Worm (Caenorhabditis elegans): ENCODE data around the gene gcl-1.
"Not testable (repeated sequence)": the region's sequence is repeated elsewhere in the genome, so short reads cannot be mapped to it uniquely, and the experiment has no call there.

gcl-1 gene

DNA sequence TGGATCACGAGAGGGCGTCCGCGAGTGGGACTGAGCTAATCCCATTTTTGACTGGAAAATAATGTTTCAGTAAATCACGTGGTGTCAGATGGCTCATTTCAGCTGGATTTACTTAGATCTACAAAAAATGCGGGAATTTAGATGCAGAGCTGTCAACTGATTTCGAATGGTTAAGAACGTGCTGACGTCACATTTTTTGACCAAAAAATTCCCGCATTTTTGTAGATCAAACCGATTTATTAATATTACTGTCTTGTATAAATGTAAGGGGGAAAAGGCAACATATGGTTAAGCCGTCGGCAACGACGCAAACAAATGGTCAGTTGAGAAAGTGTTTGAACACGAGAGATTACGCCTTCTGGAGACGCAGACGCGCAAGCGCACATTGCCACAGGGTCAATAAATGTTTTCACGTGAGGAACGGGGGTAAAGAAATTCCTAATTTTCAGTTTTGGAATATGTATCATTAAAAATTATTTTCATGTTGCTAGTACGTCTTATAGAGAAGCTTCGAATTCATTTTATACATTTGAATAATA lies at the start of gene gcl-1:
Gene gcl-1 (minus strand): TSS at position 51 of the 539 bp plus-strand sequence.
- TF ChIP-seq egl-27 (tag; optimal IDR thresholded peaks at IDR 0.05) (no peak), crh-2 (tag; optimal IDR thresholded peaks at IDR 0.05) (no peak), nhr-129 (tag; optimal IDR thresholded peaks at IDR 0.05) (peak; percentile 64), sma-3 (GFP tag; optimal IDR thresholded peaks at IDR 0.05) (no peak), R02D3.7 (tag; optimal IDR thresholded peaks at IDR 0.05) (no peak), mbf-1 (tag; optimal IDR thresholded peaks at IDR 0.05) (no peak), unc-55 (GFP tag; optimal IDR thresholded peaks at IDR 0.05) (peak; percentile 15), fos-1 (tag; optimal IDR thresholded peaks at IDR 0.05) (no peak), F13H6.1 (tag; optimal IDR thresholded peaks at IDR 0.05) (peak; percentile 0), sem-4 (tag; optimal IDR thresholded peaks at IDR 0.05) (no peak), nhr-10 (tag; optimal IDR thresholded peaks at IDR 0.05) (no peak), lin-11 (tag; optimal IDR thresholded peaks at IDR 0.05) (no peak), nhr-237 (tag; optimal IDR thresholded peaks at IDR 0.05) (no peak), C34F6.9 (tag; optimal IDR thresholded peaks at IDR 0.05) (peak; percentile 53), sma-9 (GFP tag; optimal IDR thresholded peaks at IDR 0.05) (no peak), sma-9 (tag; optimal IDR thresholded peaks at IDR 0.05) (no peak)

DNA sequence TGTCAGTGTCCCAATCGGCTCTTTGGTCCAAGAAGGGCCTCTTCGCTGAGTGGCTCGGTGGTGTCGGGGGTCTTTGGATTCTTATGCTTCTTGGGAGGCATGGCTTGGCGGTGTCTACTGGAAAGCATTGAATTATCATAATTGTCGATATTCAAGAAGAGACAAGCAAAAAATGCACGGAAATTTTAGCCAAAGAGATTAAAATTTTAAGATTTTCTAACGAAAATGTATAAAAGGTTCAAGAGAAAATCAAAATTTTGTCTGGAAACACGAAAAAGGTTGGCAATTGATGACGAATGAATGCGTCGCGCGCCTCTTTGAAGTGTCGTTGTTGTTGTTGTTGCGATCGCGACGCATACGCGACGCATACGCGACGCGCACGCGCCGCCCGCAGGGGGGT lies 48.2 kb upstream of the gcl-1 start, which contains the start of gene Y38H8A.12:
Gene Y38H8A.12 (minus strand): TSS at position 101 of the 400 bp plus-strand sequence.
- no peak for TF ChIP-seq nhr-6 (tag; optimal IDR thresholded peaks at IDR 0.05)
- no peak for TF ChIP-seq mbf-1 (tag; optimal IDR thresholded peaks at IDR 0.05)
- no peak for TF ChIP-seq nhr-11 (tag; optimal IDR thresholded peaks at IDR 0.05)
- TF ChIP-seq lin-13 (GFP tag; optimal IDR thresholded peaks at IDR 0.05): no peak
- no peak for TF ChIP-seq nhr-25 (tag; optimal IDR thresholded peaks at IDR 0.05)
- TF ChIP-seq sma-3 (GFP tag; optimal IDR thresholded peaks at IDR 0.05): no peak

DNA sequence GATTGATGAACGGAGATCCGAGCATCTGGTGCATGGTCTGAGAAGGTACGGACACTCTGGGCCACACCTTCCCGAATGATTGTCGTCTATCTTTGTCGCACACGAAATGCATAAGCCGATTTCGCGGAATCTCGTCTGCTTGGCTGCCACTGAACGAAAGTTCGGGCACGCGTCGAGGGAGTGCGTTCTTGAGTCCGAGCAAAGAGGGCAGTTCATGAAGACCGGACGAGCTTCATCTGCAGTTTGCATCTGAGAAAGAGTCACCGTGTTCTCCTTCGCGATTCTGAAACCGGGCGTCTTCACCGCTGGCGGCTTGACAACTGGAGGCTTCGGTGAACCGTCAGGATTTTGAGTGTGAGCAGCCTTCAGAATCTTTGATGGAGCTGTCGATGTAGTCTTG lies 45.5 kb upstream of the gcl-1 start:
- TF ChIP-seq lin-13 (GFP tag; optimal IDR thresholded peaks at IDR 0.05) (no peak), nhr-6 (tag; optimal IDR thresholded peaks at IDR 0.05) (no peak), C34F6.9 (tag; optimal IDR thresholded peaks at IDR 0.05) (no peak), snpc-4 (tag; optimal IDR thresholded peaks at IDR 0.05) (no peak), nhr-12 (tag; optimal IDR thresholded peaks at IDR 0.05) (no peak), nhr-21 (tag; optimal IDR thresholded peaks at IDR 0.05) (no peak), egl-27 (tag; optimal IDR thresholded peaks at IDR 0.05) (no peak), Y55F3AM.14 (GFP tag; optimal IDR thresholded peaks at IDR 0.05) (no peak)

DNA sequence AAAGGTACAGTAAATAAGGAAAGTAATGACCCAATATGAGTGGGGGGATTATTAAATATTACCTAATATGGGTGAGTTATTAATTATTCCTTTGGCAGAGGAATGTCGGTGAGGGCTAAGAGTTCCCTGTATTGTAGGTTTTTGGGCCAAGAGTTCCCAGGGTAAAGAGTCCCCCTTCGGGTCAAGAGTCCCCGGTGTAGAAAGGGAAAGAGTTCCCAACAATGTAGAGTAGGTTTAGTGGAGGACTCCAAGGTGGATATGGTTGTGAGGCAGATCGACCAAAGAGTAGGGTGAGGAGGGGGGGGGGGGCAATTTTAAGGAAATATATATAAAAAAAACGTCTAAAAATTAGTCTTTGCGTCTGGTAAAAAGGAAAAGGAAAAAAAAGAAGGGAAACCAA lies 44.2 kb upstream of the gcl-1 start:
- TF ChIP-seq nhr-12 (tag; optimal IDR thresholded peaks at IDR 0.05) (no peak), lin-39 (tag; optimal IDR thresholded peaks at IDR 0.05) (no peak), dmd-4 (tag; optimal IDR thresholded peaks at IDR 0.05) (no peak), sem-4 (tag; optimal IDR thresholded peaks at IDR 0.05) (no peak), ztf-11 (tag; optimal IDR thresholded peaks at IDR 0.05) (no peak), unc-39 (tag; optimal IDR thresholded peaks at IDR 0.05) (no peak), mbf-1 (tag; optimal IDR thresholded peaks at IDR 0.05) (no peak)

DNA sequence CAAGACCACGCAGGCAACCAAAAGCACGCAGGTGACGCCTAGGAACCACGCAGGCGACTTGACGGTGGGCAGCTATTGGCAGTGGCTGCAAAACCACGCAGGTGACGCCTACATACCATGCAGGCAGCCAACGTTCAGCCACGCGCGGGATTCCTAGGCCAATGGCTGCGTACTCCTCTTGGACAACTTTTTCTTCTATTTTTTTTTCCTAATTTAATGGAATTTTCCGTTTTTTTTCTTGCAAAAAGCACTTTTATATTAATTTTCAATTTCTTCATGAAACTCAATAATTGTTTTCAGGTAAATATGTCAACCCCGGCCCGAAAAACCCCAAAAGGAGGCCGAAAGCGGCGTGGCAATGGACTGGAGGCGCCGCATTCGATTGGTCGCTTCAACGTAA lies 42.5 kb upstream of the gcl-1 start, which contains the start of gene Y38H8A.7:
Gene Y38H8A.7 (plus strand): TSS at position 301 of the 400 bp plus-strand sequence.
- TF ChIP-seq nhr-237, unc-39, nhr-21 (tag; optimal IDR thresholded peaks at IDR 0.05): not testable (repeated sequence)

DNA sequence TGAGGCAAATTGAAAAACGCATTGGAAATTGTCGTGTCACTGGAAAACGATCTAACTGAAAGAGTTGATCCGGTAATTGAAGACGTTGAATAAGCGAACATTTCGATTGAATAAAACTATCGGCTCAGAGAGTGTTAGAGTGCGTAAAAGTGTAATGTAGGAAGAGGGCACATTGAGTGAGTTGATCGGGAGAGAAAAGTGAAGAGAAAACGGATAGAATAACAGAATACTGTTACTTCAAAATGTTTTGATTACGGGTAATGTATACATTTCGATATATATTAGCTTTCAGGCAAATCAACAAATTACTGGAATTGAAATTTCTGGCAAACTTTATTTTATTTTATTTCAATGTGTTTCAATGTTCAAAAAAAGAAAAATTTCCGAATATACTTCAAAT lies 42.0 kb upstream of the gcl-1 start, which contains the start of gene uso-1:
Gene uso-1 (minus strand): TSS at position 101 of the 400 bp plus-strand sequence.
- TF ChIP-seq snpc-4 (tag; optimal IDR thresholded peaks at IDR 0.05): no peak
- TF ChIP-seq sem-4 (tag; optimal IDR thresholded peaks at IDR 0.05): no peak
- TF ChIP-seq sma-9 (GFP tag; optimal IDR thresholded peaks at IDR 0.05): no peak
- no peak for TF ChIP-seq sma-9 (tag; optimal IDR thresholded peaks at IDR 0.05)
- no peak for TF ChIP-seq nhr-11 (tag; optimal IDR thresholded peaks at IDR 0.05)
- no peak for TF ChIP-seq R02D3.7 (tag; optimal IDR thresholded peaks at IDR 0.05)
- no peak for TF ChIP-seq fos-1 (tag; optimal IDR thresholded peaks at IDR 0.05)
- no peak for TF ChIP-seq crh-2 (tag; optimal IDR thresholded peaks at IDR 0.05)
- TF ChIP-seq nhr-23 (tag; optimal IDR thresholded peaks at IDR 0.05): no peak
- no peak for TF ChIP-seq egl-27 (tag; optimal IDR thresholded peaks at IDR 0.05)
- TF ChIP-seq ztf-1 (GFP tag; conservative IDR thresholded peaks at IDR 0.05): no peak
- no peak for TF ChIP-seq unc-39 (tag; optimal IDR thresholded peaks at IDR 0.05)
- no peak for TF ChIP-seq dmd-4 (tag; optimal IDR thresholded peaks at IDR 0.05)
- TF ChIP-seq nhr-6 (tag; optimal IDR thresholded peaks at IDR 0.05): no peak
- no peak for TF ChIP-seq unc-55 (GFP tag; optimal IDR thresholded peaks at IDR 0.05)
- TF ChIP-seq ztf-11 (tag; optimal IDR thresholded peaks at IDR 0.05): no peak
- no peak for TF ChIP-seq unc-62 (GFP tag; optimal IDR thresholded peaks at IDR 0.05)
- TF ChIP-seq nhr-12 (tag; optimal IDR thresholded peaks at IDR 0.05): no peak
- TF ChIP-seq aly-2 (tag; optimal IDR thresholded peaks at IDR 0.05): no peak
- no peak for TF ChIP-seq Y55F3AM.14 (GFP tag; optimal IDR thresholded peaks at IDR 0.05)
- TF ChIP-seq nhr-21 (tag; optimal IDR thresholded peaks at IDR 0.05): no peak
